Worm (Caenorhabditis elegans) whole organism, L1 larva: ENCODE data around the gene srw-91.

Experiments used
- ces-1 ChIP-seq: fragments of 150-350 bp; optimal IDR thresholded peaks from 2 replicates; lab custom pipeline; 2014; ENCODE audit warnings: missing biosample characterization, missing genetic modification reagents, missing genetic modification characterization
- nhr-19 ChIP-seq: fragments of 200-800 bp; sonication (Bioruptor generic); conservative IDR thresholded peaks from 2 replicates; pipeline ENCODE4 v1.3.6; 2022; ENCODE audit warnings: missing genetic modification characterization, missing compliant biosample characterization
- nhr-20 ChIP-seq: sonication (generic microtip); optimal IDR thresholded peaks from 2 replicates; lab custom pipeline; 2016; ENCODE audit warnings: mild to moderate bottlenecking, missing genetic modification characterization, missing compliant biosample characterization
- zip-4 ChIP-seq: fragments of 200-800 bp; sonication (Bioruptor generic); optimal IDR thresholded peaks from 2 replicates; lab custom pipeline; 2018; ENCODE audit warnings: mild to moderate bottlenecking, missing genetic modification characterization, moderate library complexity, missing compliant biosample characterization

srw-91 gene

ce11 chrV:1629329-1629728 lies 51.3 kb downstream of the srw-91 start, which contains the start of gene nhr-238 (continued):
- TF ChIP-seq nhr-19 (GFP tag; lab: Robert Waterston, UW), result no peak
- TF ChIP-seq zip-4 (GFP tag; lab: Kevin White, UChicago), result no peak
- peak; percentile 54 for TF ChIP-seq nhr-20 (tag; lab: Kevin White, UChicago)
- no peak for TF ChIP-seq ces-1 (GFP tag; lab: Kevin White, UChicago)
